Fruit fly (Drosophila melanogaster) whole organism, wandering third instar larva: ENCODE data around the gene Gr93c.

Experiments
- Abd-B ChIP-seq: fragments of >200 bp; optimal IDR thresholded peaks from 2 replicates; lab custom pipeline; 2017; ENCODE audit warnings: missing biosample characterization, missing genetic modification characterization
- CG32264 ChIP-seq: fragments of 200-800 bp; sonication (Bioruptor generic); optimal IDR thresholded peaks from 2 replicates; lab custom pipeline; 2016; ENCODE audit warnings: missing biosample characterization, missing genetic modification characterization
- CG9705 ChIP-seq: fragments of 200-800 bp; sonication (Bioruptor generic); optimal IDR thresholded peaks from 2 replicates; lab custom pipeline; 2018; ENCODE audit warnings: missing biosample characterization, mild to moderate bottlenecking, missing genetic modification characterization
- CrebA ChIP-seq: fragments of 200-800 bp; sonication (Bioruptor generic); optimal IDR thresholded peaks from 2 replicates; lab custom pipeline; 2016; ENCODE audit warnings: missing biosample characterization, mild to moderate bottlenecking, missing genetic modification characterization, borderline replicate concordance
- Dfd ChIP-seq: fragments of >200 bp; optimal IDR thresholded peaks from 2 replicates; lab custom pipeline; 2017; ENCODE audit warnings: missing biosample characterization, missing genetic modification characterization
- Dif ChIP-seq: fragments of 200-275, 200-300 bp; sonication (Bioruptor generic); optimal IDR thresholded peaks from 2 replicates; lab custom pipeline; 2018; ENCODE audit warnings: missing biosample characterization, missing genetic modification characterization; ENCODE audit not compliant: partially characterized antibody
- GATAd ChIP-seq: sonication (Bioruptor generic); optimal IDR thresholded peaks from 2 replicates; lab custom pipeline; 2016; ENCODE audit warnings: missing biosample characterization, missing genetic modification characterization
- HLH106 ChIP-seq: fragments of 200-800 bp; optimal IDR thresholded peaks from 3 replicates; lab custom pipeline; 2019; ENCODE audit warnings: missing biosample characterization, mild to moderate bottlenecking, missing genetic modification characterization, moderate library complexity
- Hnf4 ChIP-seq: fragments of 200-800 bp; sonication (Bioruptor generic); optimal IDR thresholded peaks from 2 replicates; lab custom pipeline; 2016; ENCODE audit warnings: missing biosample characterization, mild to moderate bottlenecking, missing genetic modification characterization
- Hr78 ChIP-seq: fragments of >200 bp; optimal IDR thresholded peaks from 2 replicates; lab custom pipeline; 2017; ENCODE audit warnings: missing biosample characterization, missing genetic modification characterization
- Hr83 ChIP-seq: fragments of 200-300 bp; sonication (Bioruptor generic); optimal IDR thresholded peaks from 2 replicates; lab custom pipeline; 2016; ENCODE audit warnings: missing biosample characterization, mild to moderate bottlenecking, missing genetic modification characterization, moderate library complexity; ENCODE audit not compliant: poor library complexity, severe bottlenecking
- Jra ChIP-seq: sonication (Bioruptor generic); optimal IDR thresholded peaks from 2 replicates; lab custom pipeline; 2016; ENCODE audit warnings: missing biosample characterization, missing genetic modification characterization
- Mio ChIP-seq: sonication (Bioruptor generic); optimal IDR thresholded peaks from 2 replicates; lab custom pipeline; 2016; ENCODE audit warnings: missing biosample characterization, missing genetic modification characterization
- Myc ChIP-seq: fragments of >200 bp; optimal IDR thresholded peaks from 2 replicates; lab custom pipeline; 2017
- N ChIP-seq: fragments of >200 bp; optimal IDR thresholded peaks from 2 replicates; lab custom pipeline; 2018; ENCODE audit warnings: missing biosample characterization, missing external identifiers, missing genetic modification characterization
- OdsH ChIP-seq: fragments of 200-800 bp; sonication (Bioruptor generic); optimal IDR thresholded peaks from 2 replicates; lab custom pipeline; 2016; ENCODE audit warnings: missing biosample characterization, mild to moderate bottlenecking, missing genetic modification characterization
- Rel ChIP-seq, 2 experiments: fragments of 200-800 bp; sonication (Bioruptor generic) in 1 of 2; optimal IDR thresholded peaks; 2 replicates in 1 of 2; 3 replicates in 1 of 2; lab custom pipeline; 2016 to 2019; ENCODE audit warnings: mild to moderate bottlenecking in 2 of 2, missing biosample characterization in 2 of 2, missing genetic modification characterization in 2 of 2, moderate library complexity in 1 of 2
- Sp1 ChIP-seq: fragments of 200-800 bp; sonication (Bioruptor generic); optimal IDR thresholded peaks from 3 replicates; lab custom pipeline; 2019; ENCODE audit warnings: missing biosample characterization, mild to moderate bottlenecking, missing genetic modification characterization, moderate library complexity
- br ChIP-seq: fragments of 200-800 bp; sonication (Bioruptor generic); optimal IDR thresholded peaks from 2 replicates; lab custom pipeline; 2016; ENCODE audit warnings: missing biosample characterization, missing genetic modification characterization
- brk ChIP-seq: fragments of 200-800 bp; sonication (Bioruptor generic); optimal IDR thresholded peaks from 2 replicates; lab custom pipeline; 2016; ENCODE audit warnings: missing biosample characterization, mild to moderate bottlenecking, missing genetic modification characterization
- dl ChIP-seq, 2 experiments: fragments of 175-275, 200-275 bp in 1 of 2; fragments of 200-275 bp in 1 of 2; sonication (Bioruptor generic); optimal IDR thresholded peaks; lab custom pipeline; 2018; ENCODE audit warnings: mild to moderate bottlenecking in 2 of 2, missing biosample characterization in 2 of 2, missing genetic modification characterization in 2 of 2, moderate library complexity in 2 of 2; ENCODE audit not compliant: partially characterized antibody in 2 of 2, insufficient read depth in 1 of 2
- dmrt93B ChIP-seq: fragments of 200-800 bp; sonication (Bioruptor generic); optimal IDR thresholded peaks from 2 replicates; lab custom pipeline; 2018; ENCODE audit warnings: missing biosample characterization, mild to moderate bottlenecking, missing genetic modification characterization
- dsf ChIP-seq: sonication (Bioruptor generic); optimal IDR thresholded peaks from 2 replicates; lab custom pipeline; 2016; ENCODE audit warnings: missing biosample characterization, missing genetic modification characterization, borderline replicate concordance
- ey ChIP-seq: fragments of 200-800 bp; sonication (Bioruptor generic); optimal IDR thresholded peaks from 2 replicates; lab custom pipeline; 2016; ENCODE audit warnings: missing biosample characterization, missing genetic modification characterization
- foxo ChIP-seq, 2 experiments: fragments of 200-800 bp; sonication (Bioruptor generic); optimal IDR thresholded peaks; 2 replicates in 1 of 2; 3 replicates in 1 of 2; lab custom pipeline; 2016 to 2017; ENCODE audit warnings: missing biosample characterization in 2 of 2, missing genetic modification characterization in 2 of 2
- fru ChIP-seq: fragments of 200-800 bp; sonication (Bioruptor generic); optimal IDR thresholded peaks from 3 replicates; lab custom pipeline; 2016; ENCODE audit warnings: missing biosample characterization, mild to moderate bottlenecking, missing genetic modification characterization
- h ChIP-seq: fragments of 200-800 bp; sonication (Bioruptor generic); optimal IDR thresholded peaks from 3 replicates; lab custom pipeline; 2016; ENCODE audit warnings: missing biosample characterization, mild to moderate bottlenecking, missing genetic modification characterization
- jim ChIP-seq: fragments of 175-275, 200-325 bp; sonication (Bioruptor generic); optimal IDR thresholded peaks from 2 replicates; lab custom pipeline; 2016; ENCODE audit warnings: missing biosample characterization, mild to moderate bottlenecking, missing genetic modification characterization
- lola ChIP-seq: fragments of >200 bp; optimal IDR thresholded peaks from 2 replicates; lab custom pipeline; 2017; ENCODE audit warnings: missing biosample characterization, missing genetic modification characterization
- pan ChIP-seq: fragments of >200 bp; optimal IDR thresholded peaks from 2 replicates; lab custom pipeline; 2017
- psq ChIP-seq: fragments of 200-800 bp; sonication (Bioruptor generic); optimal IDR thresholded peaks from 3 replicates; lab custom pipeline; 2017; ENCODE audit warnings: missing biosample characterization, mild to moderate bottlenecking, missing genetic modification characterization, moderate library complexity
- rgr ChIP-seq: fragments of 200-800 bp; sonication (Bioruptor generic); optimal IDR thresholded peaks from 3 replicates; lab custom pipeline; 2016; ENCODE audit warnings: missing biosample characterization, mild to moderate bottlenecking, missing genetic modification characterization
- sage ChIP-seq: fragments of 200-800 bp; sonication (Bioruptor generic); optimal IDR thresholded peaks from 2 replicates; lab custom pipeline; 2016; ENCODE audit warnings: missing biosample characterization, mild to moderate bottlenecking, missing genetic modification characterization
- sv ChIP-seq: fragments of 200-800 bp; sonication (Bioruptor generic); optimal IDR thresholded peaks from 3 replicates; lab custom pipeline; 2016; ENCODE audit warnings: missing biosample characterization, missing genetic modification characterization
- tai ChIP-seq: sonication (Bioruptor generic); optimal IDR thresholded peaks from 2 replicates; lab custom pipeline; 2016; ENCODE audit warnings: missing biosample characterization, missing genetic modification characterization
- usp ChIP-seq: fragments of >200 bp; optimal IDR thresholded peaks from 2 replicates; lab custom pipeline; 2017; ENCODE audit warnings: missing biosample characterization, missing genetic modification characterization
- woc ChIP-seq: sonication (Bioruptor generic); optimal IDR thresholded peaks from 2 replicates; lab custom pipeline; 2016; ENCODE audit warnings: missing biosample characterization, mild to moderate bottlenecking, missing genetic modification characterization

Gene Gr93c

dm6 chr3R:21874982-21875466 lies 30.0 kb upstream of the Gr93c start, which contains the start of gene CG6656 (continued):
- TF ChIP-seq lola (no peak), rgr (no peak), Jra (no peak), dmrt93B (GFP tag; lab: Kevin White, UChicago) (no peak), psq (no peak), sv (GFP tag; lab: Kevin White, UChicago) (no peak), dl (GFP tag; optimal IDR thresholded peaks at IDR 0.05; lab: Kevin White, UChicago; ENCODE audit: insufficient read depth in 1 of 2, partially characterized antibody in 2 of 2) (peak; percentile 86 to 91)

dm6 chr3R:21873439-21873838 lies 28.4 kb upstream of the Gr93c start, which contains the start of gene CG31178:
Gene CG31178, plus strand, starts transcription at chr3R:21873739.
- TF ChIP-seq CrebA (GFP tag; lab: Kevin White, UChicago) (no peak), N (GFP tag; lab: Kevin White, UChicago) (no peak), HLH106 (tag; lab: Kevin White, UChicago) (no peak)
- TF ChIP-seq, all 38 proteins: peak for 0

- TF ChIP-seq dl (GFP tag; optimal IDR thresholded peaks at IDR 0.05; lab: Kevin White, UChicago; ENCODE audit: insufficient read depth in 1 of 2, partially characterized antibody in 2 of 2) (no peak), ey (GFP tag; lab: Kevin White, UChicago) (no peak), Abd-B (GFP tag; lab: Kevin White, UChicago) (no peak), psq (no peak), CG9705 (no peak), GATAd (no peak), Sp1 (GFP tag; lab: Kevin White, UChicago) (no peak), Hr78 (GFP tag; lab: Kevin White, UChicago) (no peak), sv (GFP tag; lab: Kevin White, UChicago) (no peak), Dif (no peak), rgr (no peak), tai (GFP tag; lab: Kevin White, UChicago) (no peak), pan (lab: Kevin White, UChicago) (no peak), sage (GFP tag; lab: Kevin White, UChicago) (no peak), Mio (GFP tag; lab: Kevin White, UChicago) (no peak)
- TF ChIP-seq, all 38 proteins: peak for 0
These were observed 26.4 kb upstream of the Gr93c start for dm6 chr3R:21871348-21871940.

dm6 chr3R:21870158-21870971 lies 25.3 kb upstream of the Gr93c start, which contains the start of gene CG31431:
Gene CG31431, plus strand, starts transcription at chr3R:21870681.
- no peak for TF ChIP-seq brk (GFP tag; lab: Kevin White, UChicago)
- TF ChIP-seq Dfd (GFP tag; lab: Kevin White, UChicago), result no peak
- TF ChIP-seq sv (GFP tag; lab: Kevin White, UChicago), result peak; percentile 97
- TF ChIP-seq ey (GFP tag; lab: Kevin White, UChicago), result peak; percentile 83
- TF ChIP-seq usp (GFP tag; lab: Kevin White, UChicago), result no peak
- TF ChIP-seq CG32264 (GFP tag; lab: Kevin White, UChicago), result peak; percentile 65
- peak; percentile 77 for TF ChIP-seq HLH106 (tag; lab: Kevin White, UChicago)
- no peak for TF ChIP-seq Myc
- peak; percentile 39 for TF ChIP-seq dmrt93B (GFP tag; lab: Kevin White, UChicago)
- peak; percentile 11 for TF ChIP-seq sage (GFP tag; lab: Kevin White, UChicago)
- peak; percentile 81 for TF ChIP-seq OdsH
- TF ChIP-seq woc (GFP tag; lab: Kevin White, UChicago), result peak; percentile 60
- TF ChIP-seq psq, result peak; percentile 70
- TF ChIP-seq dl (GFP tag; optimal IDR thresholded peaks at IDR 0.05; lab: Kevin White, UChicago; ENCODE audit: insufficient read depth in 1 of 2, partially characterized antibody in 2 of 2), result no peak
- TF ChIP-seq pan (lab: Kevin White, UChicago), result no peak
- no peak for TF ChIP-seq Abd-B (GFP tag; lab: Kevin White, UChicago)
- no peak for TF ChIP-seq CrebA (GFP tag; lab: Kevin White, UChicago)
- TF ChIP-seq rgr, result peak; percentile 87
- peak; percentile 82 for TF ChIP-seq Hnf4 (GFP tag; lab: Kevin White, UChicago)
- TF ChIP-seq Jra, result peak; percentile 44
- TF ChIP-seq jim (GFP tag; lab: Kevin White, UChicago), result no peak
- peak; percentile 36 for TF ChIP-seq Mio (GFP tag; lab: Kevin White, UChicago)
- TF ChIP-seq tai (GFP tag; lab: Kevin White, UChicago), result no peak
- TF ChIP-seq CG9705, result no peak
- peak; percentile 62 to 90 for TF ChIP-seq foxo (GFP tag; optimal IDR thresholded peaks at IDR 0.05; lab: Kevin White, UChicago)
- peak; percentile 61 for TF ChIP-seq Sp1 (GFP tag; lab: Kevin White, UChicago)
- peak; percentile 78 for TF ChIP-seq h (GFP tag; lab: Kevin White, UChicago)
- TF ChIP-seq dsf, result no peak
- no peak for TF ChIP-seq Rel (GFP tag; optimal IDR thresholded peaks at IDR 0.05; lab: Kevin White, UChicago)
- peak; percentile 56 for TF ChIP-seq Rel (tag; optimal IDR thresholded peaks at IDR 0.05; lab: Kevin White, UChicago)
- peak; percentile 80 for TF ChIP-seq br
- peak; percentile 87 for TF ChIP-seq fru (GFP tag; lab: Kevin White, UChicago)
- TF ChIP-seq Dif, result no peak
- no peak for TF ChIP-seq Hr83
- no peak for TF ChIP-seq GATAd
- no peak for TF ChIP-seq Hr78 (GFP tag; lab: Kevin White, UChicago)
- no peak for TF ChIP-seq lola
